Fruit fly (Drosophila melanogaster): ENCODE data around the gene CG7742.

Gene CG7742

dm6 chr2L:5248582-5248981 lies 33.7 kb upstream of the CG7742 start:
- TF ChIP-seq Rel (GFP tag; optimal IDR thresholded peaks at IDR 0.05), result no peak
- peak; percentile 80 for TF ChIP-seq Rel (tag; optimal IDR thresholded peaks at IDR 0.05)
- no peak for TF ChIP-seq Abd-B (GFP tag; optimal IDR thresholded peaks at IDR 0.05)
- no peak for TF ChIP-seq Dif (GFP tag; optimal IDR thresholded peaks at IDR 0.05; ENCODE audit: partially characterized antibody)
- TF ChIP-seq jim (GFP tag; optimal IDR thresholded peaks at IDR 0.05), result no peak

DNA sequence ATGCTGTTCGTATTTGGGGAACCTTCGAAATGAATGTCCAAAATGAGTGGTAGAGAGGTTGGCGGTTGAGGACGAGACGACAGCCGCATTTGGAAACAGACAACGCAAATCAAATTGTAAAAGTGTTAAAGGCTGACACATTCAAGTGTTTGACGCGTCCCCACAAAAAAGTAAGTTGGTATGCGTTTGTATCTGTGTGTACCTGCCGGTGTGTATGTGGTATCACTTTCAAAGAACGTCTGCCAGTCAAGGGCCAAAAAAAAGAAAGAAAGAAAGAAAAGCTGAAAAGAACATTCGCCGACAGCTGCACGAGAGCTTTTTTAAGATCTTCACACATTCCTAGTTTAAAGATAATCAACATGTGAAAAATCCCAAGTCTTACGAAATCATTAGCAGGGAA lies 32.9 kb upstream of the CG7742 start:
- TF ChIP-seq pan (optimal IDR thresholded peaks at IDR 0.05), result no peak
- TF ChIP-seq Myc (optimal IDR thresholded peaks at IDR 0.05), result no peak
- TF ChIP-seq HLH106 (tag; optimal IDR thresholded peaks at IDR 0.05), result no peak
- TF ChIP-seq sv (GFP tag; optimal IDR thresholded peaks at IDR 0.05), result no peak

- TF ChIP-seq dmrt93B (GFP tag; optimal IDR thresholded peaks at IDR 0.05), result no peak
- peak; percentile 17 for TF ChIP-seq psq (GFP tag; optimal IDR thresholded peaks at IDR 0.05)
- no peak for TF ChIP-seq brk (GFP tag; optimal IDR thresholded peaks at IDR 0.05)
- no peak for TF ChIP-seq pan (optimal IDR thresholded peaks at IDR 0.05)
- peak in 1 of 2 experiments; percentile 11 for TF ChIP-seq foxo (GFP tag; optimal IDR thresholded peaks at IDR 0.05)
- TF ChIP-seq CG32264 (GFP tag; optimal IDR thresholded peaks at IDR 0.05), result no peak
- peak; percentile 26 for TF ChIP-seq fru (GFP tag; optimal IDR thresholded peaks at IDR 0.05)
- TF ChIP-seq h (GFP tag; optimal IDR thresholded peaks at IDR 0.05), result peak; percentile 17
- no peak for TF ChIP-seq Dfd (GFP tag; optimal IDR thresholded peaks at IDR 0.05)
- no peak for TF ChIP-seq dl (GFP tag; optimal IDR thresholded peaks at IDR 0.05; ENCODE audit: insufficient read depth in 1 of 2, partially characterized antibody in 2 of 2)
- TF ChIP-seq Vsx2 (GFP tag; optimal IDR thresholded peaks at IDR 0.05; ENCODE audit: partially characterized antibody), result no peak
- TF ChIP-seq sv (GFP tag; optimal IDR thresholded peaks at IDR 0.05), result no peak
- no peak for TF ChIP-seq Hnf4 (GFP tag; optimal IDR thresholded peaks at IDR 0.05)
- peak; percentile 15 for TF ChIP-seq rgr (GFP tag; optimal IDR thresholded peaks at IDR 0.05)
- TF ChIP-seq Abd-B (GFP tag; optimal IDR thresholded peaks at IDR 0.05), result no peak
- no peak for TF ChIP-seq OdsH (GFP tag; optimal IDR thresholded peaks at IDR 0.05)
- no peak for TF ChIP-seq N (GFP tag; optimal IDR thresholded peaks at IDR 0.05)
- TF ChIP-seq lola (GFP tag; optimal IDR thresholded peaks at IDR 0.05), result no peak
- TF ChIP-seq Myc (optimal IDR thresholded peaks at IDR 0.05), result no peak
- TF ChIP-seq woc (GFP tag; optimal IDR thresholded peaks at IDR 0.05), result no peak
- no peak for TF ChIP-seq ey (GFP tag; optimal IDR thresholded peaks at IDR 0.05)
- no peak for TF ChIP-seq Hr83 (GFP tag; optimal IDR thresholded peaks at IDR 0.05; ENCODE audit: poor library complexity, severe bottlenecking)
- TF ChIP-seq Sp1 (GFP tag; optimal IDR thresholded peaks at IDR 0.05), result no peak
Observed at dm6 chr2L:5247384-5247783, 32.5 kb upstream of the CG7742 start.

dm6 chr2L:5245363-5245892 lies 30.5 kb upstream of the CG7742 start:
- TF ChIP-seq fru (GFP tag; optimal IDR thresholded peaks at IDR 0.05), result peak; percentile 25
- TF ChIP-seq Hr83 (GFP tag; optimal IDR thresholded peaks at IDR 0.05; ENCODE audit: poor library complexity, severe bottlenecking), result no peak
- TF ChIP-seq CrebA (GFP tag; optimal IDR thresholded peaks at IDR 0.05; ENCODE audit: borderline replicate concordance), result no peak
- peak in 1 of 2 experiments; percentile 45 for TF ChIP-seq foxo (GFP tag; optimal IDR thresholded peaks at IDR 0.05)
- no peak for TF ChIP-seq Hnf4 (GFP tag; optimal IDR thresholded peaks at IDR 0.05)
- peak; percentile 5 for TF ChIP-seq OdsH (GFP tag; optimal IDR thresholded peaks at IDR 0.05)
- TF ChIP-seq Sp1 (GFP tag; optimal IDR thresholded peaks at IDR 0.05), result peak; percentile 14
- peak; percentile 13 for TF ChIP-seq h (GFP tag; optimal IDR thresholded peaks at IDR 0.05)
- TF ChIP-seq usp (GFP tag; optimal IDR thresholded peaks at IDR 0.05), result no peak
- TF ChIP-seq br (GFP tag; optimal IDR thresholded peaks at IDR 0.05), result peak; percentile 27
- peak; percentile 15 for TF ChIP-seq psq (GFP tag; optimal IDR thresholded peaks at IDR 0.05)
- TF ChIP-seq rgr (GFP tag; optimal IDR thresholded peaks at IDR 0.05), result peak; percentile 47
- TF ChIP-seq dmrt93B (GFP tag; optimal IDR thresholded peaks at IDR 0.05), result no peak
- TF ChIP-seq sv (GFP tag; optimal IDR thresholded peaks at IDR 0.05), result no peak
- TF ChIP-seq Rel (GFP tag; optimal IDR thresholded peaks at IDR 0.05), result no peak
- no peak for TF ChIP-seq Rel (tag; optimal IDR thresholded peaks at IDR 0.05)
